Fruit fly (Drosophila melanogaster): ENCODE results near the gene Mi-2.

DNA sequence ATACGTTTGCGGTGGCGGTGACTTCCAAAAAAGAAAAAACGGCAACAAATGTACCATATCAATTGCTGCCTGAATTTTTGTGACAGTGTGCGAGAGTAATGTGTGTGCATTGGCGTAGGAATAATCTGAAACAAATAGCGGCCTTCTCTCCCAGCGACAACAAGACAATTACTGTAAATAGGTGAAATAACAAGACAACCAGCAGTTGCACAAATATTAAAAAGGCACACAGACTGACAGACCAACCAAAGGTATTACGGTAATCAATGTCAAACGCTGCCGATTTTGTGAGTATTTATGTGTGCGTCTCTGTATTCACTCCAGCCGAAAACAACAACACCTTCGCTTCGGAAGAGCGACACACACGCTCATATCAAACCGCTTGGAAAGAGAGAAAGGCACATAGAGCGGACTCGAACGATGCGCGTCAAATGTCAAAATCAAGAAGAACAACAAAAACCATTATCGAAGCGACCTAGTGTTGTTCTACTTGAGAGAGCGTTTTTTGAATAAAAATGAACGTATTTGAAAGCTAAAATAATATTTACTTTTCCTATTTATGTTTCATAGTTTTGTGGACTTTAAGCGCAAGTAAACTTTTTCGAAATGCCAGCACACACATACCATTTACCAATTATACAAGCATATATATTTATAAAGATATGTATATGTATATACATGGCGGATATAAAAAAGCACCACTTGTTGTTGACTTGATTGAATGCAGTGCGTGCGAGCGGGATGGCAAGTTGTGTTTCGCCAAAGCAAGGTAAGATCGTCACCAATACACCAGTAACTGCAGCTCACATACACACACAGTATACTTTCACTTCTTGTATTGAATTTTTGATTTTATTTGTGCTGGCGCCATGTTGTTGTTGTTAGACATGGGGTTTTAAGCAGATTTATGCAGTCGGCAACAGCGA lies 3.0 kb downstream of the Mi-2 start:
- TF ChIP-seq CG8478 (optimal IDR thresholded peaks at IDR 0.05) (no peak), CTCF (optimal IDR thresholded peaks at IDR 0.05) (no peak)

Measured in S2 (cell line).